Fruit fly (Drosophila melanogaster): ENCODE results near the gene tna.
A peak's percentile ranks its signal among the peaks of the same experiment; 100 is the strongest.

The tna gene

DNA sequence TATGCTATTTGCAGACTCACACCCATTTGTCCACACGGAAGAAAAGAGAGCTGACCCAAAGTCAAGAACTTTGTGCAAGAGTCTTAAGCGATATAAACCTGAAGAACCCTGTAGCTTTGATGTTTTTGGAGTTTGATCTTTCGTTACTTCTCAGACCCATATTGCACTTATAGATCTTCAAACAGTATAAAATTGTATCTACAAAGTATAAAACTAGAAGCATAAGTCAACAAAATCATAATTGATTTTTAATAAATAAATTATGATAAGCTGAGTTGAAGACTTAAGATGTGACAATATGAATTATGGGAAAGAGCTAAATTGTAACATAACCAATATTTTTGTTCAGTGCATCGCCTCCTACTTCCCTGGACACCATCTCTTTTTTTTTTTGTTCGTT, 8.0 kb upstream of the tna start (continued):
- no peak for TF ChIP-seq crp (GFP tag; optimal IDR thresholded peaks at IDR 0.05)
- no peak for TF ChIP-seq CG10565 (GFP tag; optimal IDR thresholded peaks at IDR 0.05)
- TF ChIP-seq emc (GFP tag; optimal IDR thresholded peaks at IDR 0.05) = no peak
- no peak for TF ChIP-seq CG34422 (GFP tag; IDR thresholded peaks at IDR 0.05)
- TF ChIP-seq CG13894 (tag; optimal IDR thresholded peaks at IDR 0.05) = no peak
- TF ChIP-seq Max (GFP tag; optimal IDR thresholded peaks at IDR 0.05) = no peak
- TF ChIP-seq gcm2 (GFP tag; optimal IDR thresholded peaks at IDR 0.05) = no peak
- no peak for TF ChIP-seq NC2β (GFP tag; optimal IDR thresholded peaks at IDR 0.05)
- peak; percentile 72 for TF ChIP-seq Fer1 (GFP tag; optimal IDR thresholded peaks at IDR 0.05)
- no peak for TF ChIP-seq maf-S (GFP tag; optimal IDR thresholded peaks at IDR 0.05)
- TF ChIP-seq nau (GFP tag; optimal IDR thresholded peaks at IDR 0.05) = no peak
- no peak for TF ChIP-seq sc (optimal IDR thresholded peaks at IDR 0.05)
- TF ChIP-seq sc (GFP tag; optimal IDR thresholded peaks at IDR 0.05) = no peak
- TF ChIP-seq CG18476 (GFP tag; optimal IDR thresholded peaks at IDR 0.05) = no peak
- no peak for TF ChIP-seq tup (GFP tag; optimal IDR thresholded peaks at IDR 0.05)
- TF ChIP-seq stc (GFP tag; IDR thresholded peaks at IDR 0.05) = no peak
- no peak for TF ChIP-seq sd (tag; optimal IDR thresholded peaks at IDR 0.05)
- TF ChIP-seq repo (GFP tag; optimal IDR thresholded peaks at IDR 0.05) = no peak
- no peak for TF ChIP-seq CG12155 (GFP tag; optimal IDR thresholded peaks at IDR 0.05)
- no peak for TF ChIP-seq lilli (GFP tag; optimal IDR thresholded peaks at IDR 0.05)
- no peak for TF ChIP-seq CG30431 (GFP tag; optimal IDR thresholded peaks at IDR 0.05)
- TF ChIP-seq CG14667 (GFP tag; IDR thresholded peaks at IDR 0.05) = no peak
- no peak for TF ChIP-seq Rx (GFP tag; IDR thresholded peaks at IDR 0.05)
- TF ChIP-seq Usf (GFP tag; optimal IDR thresholded peaks at IDR 0.05) = no peak
- peak; percentile 45 for TF ChIP-seq CG17359 (tag; optimal IDR thresholded peaks at IDR 0.05)
- TF ChIP-seq da (GFP tag; optimal IDR thresholded peaks at IDR 0.05) = no peak
- TF ChIP-seq kay (GFP tag; optimal IDR thresholded peaks at IDR 0.05) = no peak
- no peak for TF ChIP-seq CG8089 (GFP tag; optimal IDR thresholded peaks at IDR 0.05)
- no peak for TF ChIP-seq zen2 (GFP tag; IDR thresholded peaks at IDR 0.05; ENCODE audit: partially characterized antibody)
- 0 out of 3 replicates have a peak, but pooled peaks have one; percentile 13 for TF ChIP-seq tgo (GFP tag; IDR thresholded peaks at IDR 0.05)
- no peak for TF ChIP-seq chinmo (GFP tag; IDR thresholded peaks at IDR 0.05; ENCODE audit: partially characterized antibody)
- peak; percentile 3 for TF ChIP-seq CG6765 (GFP tag; optimal IDR thresholded peaks at IDR 0.05)
- no peak for TF ChIP-seq fd64A (GFP tag; optimal IDR thresholded peaks at IDR 0.05)
- TF ChIP-seq CG10209 (GFP tag; optimal IDR thresholded peaks at IDR 0.05) = peak; percentile 17
- no peak for TF ChIP-seq kni (GFP tag; optimal IDR thresholded peaks at IDR 0.05)
- peak in 1 of 2 experiments; percentile 42 for TF ChIP-seq Hr51 (GFP tag; optimal IDR thresholded peaks at IDR 0.05)
- TF ChIP-seq CG4328 (GFP tag; optimal IDR thresholded peaks at IDR 0.05) = no peak
- no peak for TF ChIP-seq CG1832 (GFP tag; optimal IDR thresholded peaks at IDR 0.05)
- TF ChIP-seq gce (GFP tag; IDR thresholded peaks at IDR 0.05) = no peak
- no peak for TF ChIP-seq z (GFP tag; IDR thresholded peaks at IDR 0.05)
- TF ChIP-seq CG6689 (GFP tag; IDR thresholded peaks at IDR 0.05) = no peak
- TF ChIP-seq bcd (GFP tag; optimal IDR thresholded peaks at IDR 0.05) = peak; percentile 26
- TF ChIP-seq CG10366 (GFP tag; IDR thresholded peaks at IDR 0.05) = no peak
- no peak for TF ChIP-seq CG4404 (GFP tag; IDR thresholded peaks at IDR 0.05)
- peak; percentile 27; the same call in 1 of the 2 replicates for TF ChIP-seq slbo (GFP tag; IDR thresholded peaks at IDR 0.05)
- TF ChIP-seq hkb (optimal IDR thresholded peaks at IDR 0.05) = no peak
- no peak for TF ChIP-seq hkb (GFP tag; IDR thresholded peaks at IDR 0.05)
- no peak for TF ChIP-seq tna (GFP tag; IDR thresholded peaks at IDR 0.05; ENCODE audit: partially characterized antibody)
- no peak for TF ChIP-seq Mes4 (GFP tag; optimal IDR thresholded peaks at IDR 0.05)
- no peak for TF ChIP-seq CG8388 (GFP tag; optimal IDR thresholded peaks at IDR 0.05)
- no peak for TF ChIP-seq vvl (GFP tag; IDR thresholded peaks at IDR 0.05)
- TF ChIP-seq jing (GFP tag; optimal IDR thresholded peaks at IDR 0.05) = no peak

Data from whole organism, embryonic.